Worm (Caenorhabditis elegans): ENCODE results near the gene thoc-2.

DNA sequence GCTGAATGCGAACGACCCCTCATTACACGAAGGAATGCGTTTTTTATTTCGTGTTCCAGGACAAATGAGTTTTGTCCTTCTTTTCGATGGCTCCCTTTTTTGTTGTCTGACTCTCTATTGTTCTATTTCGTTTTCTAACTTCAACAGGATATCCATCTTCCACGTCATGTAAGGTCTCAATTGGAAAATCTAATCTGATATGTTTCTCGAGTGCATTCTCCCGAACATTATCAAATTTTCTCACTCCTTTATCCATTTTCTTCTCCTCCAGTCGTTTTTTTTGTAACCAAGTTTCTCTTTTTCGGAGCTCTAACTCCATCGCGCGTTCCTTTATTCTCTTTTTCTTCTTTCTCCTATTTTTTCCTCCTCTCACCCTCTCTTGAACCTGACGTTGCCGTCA is 17.4 kb upstream of the thoc-2 start:
- no peak for TF ChIP-seq lin-13 (tag; optimal IDR thresholded peaks at IDR 0.05)
- no peak for TF ChIP-seq lsy-2 (tag; optimal IDR thresholded peaks at IDR 0.05)
- no peak for TF ChIP-seq sem-2 (GFP tag; optimal IDR thresholded peaks at IDR 0.05)
- TF ChIP-seq unc-39 (tag; optimal IDR thresholded peaks at IDR 0.05) = no peak
- TF ChIP-seq elt-3 (tag; optimal IDR thresholded peaks at IDR 0.05) = no peak
- no peak for TF ChIP-seq sptf-1 (tag; optimal IDR thresholded peaks at IDR 0.05)
